Worm (Caenorhabditis elegans) whole organism, mixed stage, embryonic: ENCODE measurements around the gene cutl-4.

ENCODE experiments used
- M03D4.4 ChIP-seq: sonication (generic microtip); optimal IDR thresholded peaks from 2 replicates; lab custom pipeline; 2017; ENCODE audit warnings: mild to moderate bottlenecking, missing genetic modification characterization, missing compliant biosample characterization
- bed-3 ChIP-seq: fragments of 200-800 bp; sonication (Bioruptor generic); optimal IDR thresholded peaks from 3 replicates; lab custom pipeline; 2018; ENCODE audit warnings: mild to moderate bottlenecking, missing genetic modification characterization, moderate library complexity, missing compliant biosample characterization
- blmp-1 ChIP-seq: fragments of 150-350 bp; optimal IDR thresholded peaks from 2 replicates; lab custom pipeline; 2014; ENCODE audit warnings: missing biosample characterization, missing genetic modification characterization
- ceh-39 ChIP-seq: fragments of 150-350 bp; optimal IDR thresholded peaks from 2 replicates; lab custom pipeline; 2014; ENCODE audit warnings: missing biosample characterization, missing genetic modification characterization
- ceh-43 ChIP-seq: fragments of 200-800 bp; sonication (Bioruptor generic); optimal IDR thresholded peaks from 2 replicates; lab custom pipeline; 2018; ENCODE audit warnings: mild to moderate bottlenecking, missing genetic modification characterization, moderate library complexity, missing compliant biosample characterization
- ceh-83 ChIP-seq: fragments of 200-800 bp; sonication (Bioruptor generic); optimal IDR thresholded peaks from 2 replicates; lab custom pipeline; 2018; ENCODE audit warnings: mild to moderate bottlenecking, missing genetic modification characterization, missing compliant biosample characterization
- ces-1 ChIP-seq: fragments of 150-350 bp; optimal IDR thresholded peaks from 2 replicates; lab custom pipeline; 2014; ENCODE audit warnings: missing biosample characterization, missing genetic modification reagents, missing genetic modification characterization
- drap-1 ChIP-seq: fragments of 200-800 bp; sonication (Bioruptor generic); optimal IDR thresholded peaks from 3 replicates; lab custom pipeline; 2018; ENCODE audit warnings: mild to moderate bottlenecking, missing genetic modification characterization, missing compliant biosample characterization
- elt-1 ChIP-seq: sonication (generic microtip); optimal IDR thresholded peaks from 2 replicates; lab custom pipeline; 2017; ENCODE audit warnings: missing genetic modification characterization, mild to moderate bottlenecking, missing compliant biosample characterization, antibody characterized with exemption, moderate library complexity, borderline replicate concordance; ENCODE audit not compliant: insufficient read depth
- flh-1 ChIP-seq: fragments of 200-800 bp; sonication (Bioruptor generic); optimal IDR thresholded peaks from 2 replicates; lab custom pipeline; 2018; ENCODE audit warnings: mild to moderate bottlenecking, missing genetic modification characterization, moderate library complexity, missing compliant biosample characterization
- ham-2 ChIP-seq: fragments of 200-800 bp; sonication (Bioruptor generic); optimal IDR thresholded peaks from 2 replicates; lab custom pipeline; 2018; ENCODE audit warnings: mild to moderate bottlenecking, missing genetic modification characterization, missing compliant biosample characterization
- hlh-1 ChIP-seq: fragments of 150-350 bp; optimal IDR thresholded peaks from 2 replicates; lab custom pipeline; 2014; ENCODE audit warnings: missing biosample characterization, missing genetic modification reagents, missing genetic modification characterization
- lin-13 ChIP-seq: fragments of 150-350 bp; optimal IDR thresholded peaks from 2 replicates; lab custom pipeline; 2014; ENCODE audit warnings: missing biosample characterization, missing genetic modification characterization
- lin-32 ChIP-seq: fragments of 200-800 bp; sonication (Bioruptor generic); optimal IDR thresholded peaks from 2 replicates; lab custom pipeline; 2018; ENCODE audit warnings: mild to moderate bottlenecking, missing genetic modification characterization, missing compliant biosample characterization
- mab-5 ChIP-seq: fragments of 150-350 bp; optimal IDR thresholded peaks from 2 replicates; lab custom pipeline; 2014; ENCODE audit warnings: missing biosample characterization, missing genetic modification characterization
- mep-1 ChIP-seq: fragments of 150-350 bp; optimal IDR thresholded peaks from 2 replicates; lab custom pipeline; 2017; ENCODE audit warnings: missing biosample characterization, missing genetic modification reagents, missing genetic modification characterization, inconsistent platforms
- mls-2 ChIP-seq: sonication (generic microtip); optimal IDR thresholded peaks from 2 replicates; lab custom pipeline; 2016; ENCODE audit warnings: mild to moderate bottlenecking, missing genetic modification characterization, moderate library complexity, missing compliant biosample characterization
- nhr-76 ChIP-seq: sonication (generic microtip); optimal IDR thresholded peaks from 2 replicates; lab custom pipeline; 2017; ENCODE audit warnings: missing biosample characterization, missing genetic modification characterization
- pha-4 ChIP-seq: fragments of 150-350 bp; optimal IDR thresholded peaks from 2 replicates; lab custom pipeline; 2018; ENCODE audit warnings: missing biosample characterization, missing genetic modification reagents, missing genetic modification characterization
- sem-2 ChIP-seq: fragments of 200-800 bp; sonication (Bioruptor generic); optimal IDR thresholded peaks from 2 replicates; lab custom pipeline; 2018; ENCODE audit warnings: mild to moderate bottlenecking, missing genetic modification characterization, missing compliant biosample characterization
- snpc-4 ChIP-seq: fragments of 150-350 bp; optimal IDR thresholded peaks from 2 replicates; lab custom pipeline; 2014; ENCODE audit warnings: missing biosample characterization, missing genetic modification characterization
- unc-120 ChIP-seq: sonication (generic microtip); optimal IDR thresholded peaks from 2 replicates; lab custom pipeline; 2017; ENCODE audit warnings: missing genetic modification characterization, missing compliant biosample characterization; ENCODE audit not compliant: poor library complexity, severe bottlenecking
- unc-62 ChIP-seq: fragments of 150-350 bp; optimal IDR thresholded peaks from 2 replicates; lab custom pipeline; 2014; ENCODE audit warnings: missing biosample characterization, missing genetic modification reagents, missing genetic modification characterization
- zip-8 ChIP-seq: fragments of 150-350 bp; optimal IDR thresholded peaks from 2 replicates; lab custom pipeline; 2014; ENCODE audit warnings: missing biosample characterization, missing genetic modification characterization
- ztf-11 ChIP-seq: fragments of 150-350 bp; optimal IDR thresholded peaks from 2 replicates; lab custom pipeline; 2014; ENCODE audit warnings: missing biosample characterization, missing genetic modification characterization

The cutl-4 gene

ce11 chrV:17749181-17749580, 9.5 kb upstream of the cutl-4 start, which contains the start of gene R12G8.1:
Gene R12G8.1, minus strand, starts transcription at chrV:17749243.
- TF ChIP-seq drap-1 (GFP tag; lab: Kevin White, UChicago) (peak; percentile 44), ces-1 (GFP tag; lab: Kevin White, UChicago) (peak; percentile 82), M03D4.4 (tag; lab: Kevin White, UChicago) (no peak)

- TF ChIP-seq bed-3 (GFP tag; lab: Kevin White, UChicago): no peak
- TF ChIP-seq, all 35 proteins: peak for 0
These were observed 7.3 kb upstream of the cutl-4 start, which contains the start of gene twk-36 for ce11 chrV:17746959-17747358. Gene twk-36, minus strand, starts transcription at chrV:17747059.

ce11 chrV:17743802-17744201, 4.1 kb upstream of the cutl-4 start:
- TF ChIP-seq drap-1 (GFP tag; lab: Kevin White, UChicago): no peak
- TF ChIP-seq elt-1 (tag; lab: Kevin White, UChicago): no peak
- peak; percentile 53 for TF ChIP-seq ceh-83
- TF ChIP-seq unc-120: no peak

- TF ChIP-seq ztf-11 (no peak), hlh-1 (tag; lab: Kevin White, UChicago) (peak; percentile 26)
These were observed 7.2 kb downstream of the cutl-4 start, which contains the start of gene twk-42 for ce11 chrV:17732516-17732915. Gene twk-42, minus strand, starts transcription at chrV:17732616.

ce11 chrV:17728757-17729156, 10.9 kb downstream of the cutl-4 start:
- TF ChIP-seq unc-62 (GFP tag; lab: Kevin White, UChicago) (peak; percentile 81), nhr-76 (tag; lab: Kevin White, UChicago) (no peak), hlh-1 (tag; lab: Kevin White, UChicago) (peak; percentile 81)

ce11 chrV:17728336-17728735, 11.4 kb downstream of the cutl-4 start:
- peak; percentile 48 for TF ChIP-seq ham-2
- TF ChIP-seq mab-5 (tag; lab: Kevin White, UChicago): no peak
- no peak for TF ChIP-seq hlh-1 (tag; lab: Kevin White, UChicago)

ce11 chrV:17724704-17725103, 15.0 kb downstream of the cutl-4 start, which contains the start of gene fat-5:
Gene fat-5, plus strand, starts transcription at chrV:17725004.
- TF ChIP-seq flh-1 (no peak), ceh-39 (tag; lab: Kevin White, UChicago) (no peak)

- TF ChIP-seq unc-120: no peak
- no peak for TF ChIP-seq zip-8 (tag; lab: Kevin White, UChicago)
- TF ChIP-seq bed-3 (GFP tag; lab: Kevin White, UChicago): no peak
- TF ChIP-seq blmp-1 (tag; lab: Kevin White, UChicago): no peak
- TF ChIP-seq mep-1: no peak
- TF ChIP-seq ceh-43: no peak
- TF ChIP-seq nhr-76 (tag; lab: Kevin White, UChicago): no peak
- no peak for TF ChIP-seq sem-2 (GFP tag; lab: Kevin White, UChicago)
- TF ChIP-seq pha-4 (tag; lab: Kevin White, UChicago): no peak
- TF ChIP-seq M03D4.4 (tag; lab: Kevin White, UChicago): no peak
- no peak for TF ChIP-seq snpc-4 (tag; lab: Kevin White, UChicago)
- no peak for TF ChIP-seq lin-32 (GFP tag; lab: Kevin White, UChicago)
These were observed 16.4 kb downstream of the cutl-4 start for ce11 chrV:17723142-17723781.

ce11 chrV:17722553-17722952, 17.1 kb downstream of the cutl-4 start:
- TF ChIP-seq sem-2 (GFP tag; lab: Kevin White, UChicago) (no peak), lin-13 (tag; lab: Kevin White, UChicago) (no peak), ceh-39 (tag; lab: Kevin White, UChicago) (no peak), mep-1 (no peak), hlh-1 (tag; lab: Kevin White, UChicago) (no peak), elt-1 (tag; lab: Kevin White, UChicago) (no peak), nhr-76 (tag; lab: Kevin White, UChicago) (no peak), mls-2 (no peak), blmp-1 (tag; lab: Kevin White, UChicago) (no peak), ceh-83 (no peak), unc-62 (GFP tag; lab: Kevin White, UChicago) (no peak)
